Worm (Caenorhabditis elegans): Measurements from ENCODE around the gene sap-140.

Gene sap-140

ce11 chrIII:7550979-7551378 lies 51.4 kb downstream of the sap-140 start (continued):
- TF ChIP-seq hpl-2 (GFP tag; optimal IDR thresholded peaks at IDR 0.05), result no peak
- no peak for TF ChIP-seq ces-1 (GFP tag; optimal IDR thresholded peaks at IDR 0.05)
- TF ChIP-seq hlh-17 (GFP tag; optimal IDR thresholded peaks at IDR 0.05; ENCODE audit: borderline replicate concordance), result no peak
- no peak for TF ChIP-seq lin-39 (tag; optimal IDR thresholded peaks at IDR 0.05)
- peak in 1 of 2 experiments; percentile 65 for TF ChIP-seq lsy-2 (tag; optimal IDR thresholded peaks at IDR 0.05)
- TF ChIP-seq jun-1 (tag; optimal IDR thresholded peaks at IDR 0.05), result no peak
- TF ChIP-seq irx-1 (tag; optimal IDR thresholded peaks at IDR 0.05), result no peak
- no peak for TF ChIP-seq efl-3 (GFP tag; optimal IDR thresholded peaks at IDR 0.05)
- peak; percentile 25 for TF ChIP-seq rnt-1 (tag; optimal IDR thresholded peaks at IDR 0.05)

All from whole organism, L1 larva.